Worm (Caenorhabditis elegans) whole organism, early embryonic: Measurements from ENCODE around the gene BE0003N10.6.

ENCODE experiments used
- B0310.2 ChIP-seq: sonication (generic microtip); optimal IDR thresholded peaks from 2 replicates; lab custom pipeline; 2016; ENCODE audit warnings: mild to moderate bottlenecking, missing genetic modification characterization, missing compliant biosample characterization
- F13C5.2 ChIP-seq: sonication (generic microtip); optimal IDR thresholded peaks from 2 replicates; lab custom pipeline; 2017; ENCODE audit warnings: mild to moderate bottlenecking, missing genetic modification characterization, inconsistent platforms, missing compliant biosample characterization
- ama-1 ChIP-seq: fragments of 150-350 bp; optimal IDR thresholded peaks from 2 replicates; lab custom pipeline; 2014
- ceh-13 ChIP-seq: fragments of 200-800 bp; sonication (Bioruptor generic); optimal IDR thresholded peaks from 2 replicates; lab custom pipeline; 2018; ENCODE audit warnings: mild to moderate bottlenecking, missing genetic modification characterization, missing compliant biosample characterization
- ceh-36 ChIP-seq: sonication (generic microtip); optimal IDR thresholded peaks from 2 replicates; lab custom pipeline; 2016; ENCODE audit warnings: missing genetic modification characterization, inconsistent platforms, missing compliant biosample characterization
- ets-7 ChIP-seq: sonication (generic microtip); optimal IDR thresholded peaks from 2 replicates; lab custom pipeline; 2016; ENCODE audit warnings: missing genotype, missing genetic modification characterization, missing compliant biosample characterization
- flt-1 ChIP-seq: fragments of 200-800 bp; sonication (Bioruptor generic); IDR thresholded peaks from 2 replicates; pipeline ENCODE4 v1.3.6; 2022; ENCODE audit warnings: missing genetic modification characterization, missing compliant biosample characterization
- hmbx-1 ChIP-seq: sonication (generic microtip); optimal IDR thresholded peaks from 2 replicates; lab custom pipeline; 2016; ENCODE audit warnings: mild to moderate bottlenecking, missing genetic modification characterization, missing compliant biosample characterization
- hmg-4 ChIP-seq: fragments of 200-800 bp; sonication (Bioruptor generic); optimal IDR thresholded peaks from 2 replicates; lab custom pipeline; 2018; ENCODE audit warnings: mild to moderate bottlenecking, missing genetic modification characterization, missing compliant biosample characterization
- hnd-1 ChIP-seq: sonication (generic microtip); optimal IDR thresholded peaks from 2 replicates; lab custom pipeline; 2016; ENCODE audit warnings: missing genetic modification characterization, missing compliant biosample characterization
- sea-1 ChIP-seq: fragments of 200-800 bp; sonication (Bioruptor generic); conservative IDR thresholded peaks from 2 replicates; pipeline ENCODE4 v1.3.6; 2022; ENCODE audit warnings: missing genetic modification characterization, missing compliant biosample characterization
- tra-4 ChIP-seq: sonication (generic microtip); optimal IDR thresholded peaks from 2 replicates; lab custom pipeline; 2017; ENCODE audit warnings: missing genetic modification characterization, missing compliant biosample characterization

- no peak for TF ChIP-seq ama-1 (lab: Kevin White, UChicago)
- no peak for TF ChIP-seq flt-1 (GFP tag; lab: Robert Waterston, UW)
- no peak for TF ChIP-seq F13C5.2 (tag; lab: Kevin White, UChicago)
- no peak for TF ChIP-seq hmg-4
- TF ChIP-seq hmbx-1 (tag; lab: Kevin White, UChicago), result no peak
- no peak for TF ChIP-seq sea-1 (GFP tag; lab: Robert Waterston, UW)
- no peak for TF ChIP-seq B0310.2
- TF ChIP-seq ceh-13 (GFP tag; lab: Kevin White, UChicago), result no peak
- no peak for TF ChIP-seq ceh-36
- TF ChIP-seq ets-7, result no peak
- no peak for TF ChIP-seq tra-4 (tag; lab: Kevin White, UChicago)
- no peak for TF ChIP-seq hnd-1 (tag; lab: Kevin White, UChicago)
Measured at ce11 chrIII:1009775-1010174, 50.1 kb downstream of the BE0003N10.6 start, which contains the start of gene clc-24.
